Fruit fly (Drosophila melanogaster) whole organism, embryonic: Measurements from ENCODE around the gene mRRF2.
A peak's percentile ranks its signal among the peaks of the same experiment; 100 is the strongest.

Experiments used
- Atf6 ChIP-seq: fragments of 200-800 bp; sonication (Bioruptor generic); IDR thresholded peaks from 2 replicates; pipeline ENCODE4 v1.3.6; 2022; ENCODE audit warnings: missing biosample characterization, missing genetic modification characterization
- Awh ChIP-seq: fragments of 200-800 bp; sonication (Bioruptor generic); IDR thresholded peaks from 2 replicates; pipeline ENCODE4, ENCODE4 v1.3.6; 2022; ENCODE audit warnings: missing biosample characterization, missing genetic modification characterization
- CG10267 ChIP-seq: fragments of 200-800 bp; sonication (Bioruptor generic); optimal IDR thresholded peaks from 2 replicates; lab custom pipeline; 2018; ENCODE audit warnings: missing biosample characterization, mild to moderate bottlenecking, missing genetic modification characterization, moderate library complexity
- CG10431 ChIP-seq: fragments of 200-800 bp; sonication (Bioruptor generic); optimal IDR thresholded peaks from 3 replicates; lab custom pipeline; 2018; ENCODE audit warnings: missing biosample characterization, mild to moderate bottlenecking, missing genetic modification characterization
- CG11456 ChIP-seq: fragments of 200-800 bp; sonication (Bioruptor generic); IDR thresholded peaks from 3 replicates; pipeline ENCODE4 v1.3.6; 2022; ENCODE audit warnings: missing biosample characterization, missing genetic modification characterization
- CG11723 ChIP-seq: fragments of 200-800 bp; sonication (Bioruptor generic); optimal IDR thresholded peaks from 2 replicates; lab custom pipeline; 2017; ENCODE audit warnings: missing biosample characterization, mild to moderate bottlenecking, missing genetic modification characterization
- CG12236 ChIP-seq: fragments of 200-800 bp; sonication (Bioruptor generic); optimal IDR thresholded peaks from 2 replicates; lab custom pipeline; 2016; ENCODE audit warnings: missing biosample characterization, missing genetic modification characterization
- CG13624 ChIP-seq: fragments of 200-800 bp; sonication (Bioruptor generic); optimal IDR thresholded peaks from 2 replicates; lab custom pipeline; 2016; ENCODE audit warnings: missing biosample characterization, missing genetic modification characterization
- CG14860 ChIP-seq: fragments of 200-800 bp; sonication (Bioruptor generic); IDR thresholded peaks from 3 replicates; pipeline ENCODE4 v1.3.6; 2022; ENCODE audit warnings: missing biosample characterization, missing genetic modification characterization; ENCODE audit not compliant: partially characterized antibody
- CG15073 ChIP-seq: fragments of 200-800 bp; sonication (Bioruptor generic); optimal IDR thresholded peaks from 2 replicates; lab custom pipeline; 2016; ENCODE audit warnings: missing biosample characterization, missing genetic modification characterization
- CG18599 ChIP-seq: fragments of 200-800 bp; sonication (Bioruptor generic); optimal IDR thresholded peaks from 3 replicates; lab custom pipeline; 2017; ENCODE audit warnings: missing biosample characterization, missing genetic modification characterization, mild to moderate bottlenecking, moderate library complexity, missing genetic modification reagents
- CG2120 ChIP-seq: fragments of 200-800 bp; sonication (Bioruptor generic); optimal IDR thresholded peaks from 3 replicates; lab custom pipeline; 2016; ENCODE audit warnings: missing biosample characterization, missing genetic modification characterization
- CG32532 ChIP-seq: fragments of 200-800 bp; sonication (Bioruptor generic); IDR thresholded peaks from 2 replicates; pipeline ENCODE4 v1.3.6; 2022; ENCODE audit warnings: missing biosample characterization, missing genetic modification characterization
- CG3838 ChIP-seq: fragments of 200-800 bp; sonication (Bioruptor generic); optimal IDR thresholded peaks from 3 replicates; lab custom pipeline; 2016; ENCODE audit warnings: missing biosample characterization, missing genetic modification characterization
- CG4328 ChIP-seq: fragments of 200-800 bp; sonication (Bioruptor generic); optimal IDR thresholded peaks from 3 replicates; lab custom pipeline; 2017; ENCODE audit warnings: missing biosample characterization, missing genetic modification reagents, missing genetic modification characterization
- CG4617 ChIP-seq: fragments of 200-800 bp; sonication (Bioruptor generic); optimal IDR thresholded peaks from 3 replicates; lab custom pipeline; 2016; ENCODE audit warnings: missing biosample characterization, missing genetic modification characterization, borderline replicate concordance
- CG6683 ChIP-seq: fragments of 200-800 bp; sonication (Bioruptor generic); optimal IDR thresholded peaks from 2 replicates; lab custom pipeline; 2017; ENCODE audit warnings: missing biosample characterization, mild to moderate bottlenecking, missing genetic modification characterization, missing genetic modification reagents
- CG6791 ChIP-seq: fragments of 200-800 bp; sonication (Bioruptor generic); IDR thresholded peaks from 3 replicates; pipeline ENCODE4 v1.3.6; 2022; ENCODE audit warnings: missing biosample characterization, missing genetic modification characterization; ENCODE audit not compliant: partially characterized antibody
- CG7786 ChIP-seq: fragments of 200-800 bp; sonication (Bioruptor generic); optimal IDR thresholded peaks from 2 replicates; lab custom pipeline; 2016; ENCODE audit warnings: missing biosample characterization, missing genetic modification characterization
- CG8388 ChIP-seq: fragments of 200-800 bp; sonication (Bioruptor generic); optimal IDR thresholded peaks from 2 replicates; lab custom pipeline; 2019; ENCODE audit warnings: missing biosample characterization, mild to moderate bottlenecking, missing genetic modification characterization, moderate library complexity
- Dbx ChIP-seq: fragments of 200-800 bp; sonication (Bioruptor generic); IDR thresholded peaks from 3 replicates; pipeline ENCODE4 v1.3.6; 2022; ENCODE audit warnings: missing biosample characterization, missing genetic modification characterization
- Dref ChIP-seq: fragments of 200-800 bp; sonication (Bioruptor generic); IDR thresholded peaks from 2 replicates; pipeline ENCODE4 v1.3.6; 2022; ENCODE audit warnings: missing biosample characterization, missing genetic modification characterization
- Elba2 ChIP-seq: fragments of 200-800 bp; sonication (Bioruptor generic); optimal IDR thresholded peaks from 3 replicates; lab custom pipeline; 2016; ENCODE audit warnings: missing biosample characterization, missing genetic modification characterization
- Ets65A ChIP-seq: fragments of 200-800 bp; sonication (Bioruptor generic); peaks from one replicate; lab custom pipeline; 2016; ENCODE audit warnings: missing biosample characterization, missing genetic modification characterization
- Fer2 ChIP-seq: fragments of 200-800 bp; sonication (Bioruptor generic); optimal IDR thresholded peaks from 2 replicates; lab custom pipeline; 2018; ENCODE audit warnings: missing biosample characterization, mild to moderate bottlenecking, missing genetic modification characterization, moderate library complexity
- H2.0 ChIP-seq: fragments of 200-800 bp; sonication (Bioruptor generic); IDR thresholded peaks from 2 replicates; pipeline ENCODE4 v1.3.6; 2022; ENCODE audit warnings: missing biosample characterization, missing genetic modification characterization
- Jarid2 ChIP-seq: fragments of 200-800 bp; sonication (Bioruptor generic); optimal IDR thresholded peaks from 3 replicates; lab custom pipeline; 2017; ENCODE audit warnings: mild to moderate bottlenecking, missing biosample characterization, missing genetic modification reagents, missing genetic modification characterization
- Max ChIP-seq: fragments of 200-800 bp; sonication (Bioruptor generic); optimal IDR thresholded peaks from 2 replicates; lab custom pipeline; 2016; ENCODE audit warnings: missing biosample characterization, mild to moderate bottlenecking, missing genetic modification characterization
- Mes4 ChIP-seq: fragments of 200-800 bp; sonication (Bioruptor generic); optimal IDR thresholded peaks from 2 replicates; lab custom pipeline; 2016; ENCODE audit warnings: missing biosample characterization, missing genetic modification characterization
- Rx ChIP-seq: fragments of 200-800 bp; sonication (Bioruptor generic); IDR thresholded peaks from 2 replicates; pipeline ENCODE4 v1.3.6; 2022; ENCODE audit warnings: missing biosample characterization, missing genetic modification characterization
- Six4 ChIP-seq: fragments of 200-800 bp; sonication (Bioruptor generic); optimal IDR thresholded peaks from 2 replicates; lab custom pipeline; 2016; ENCODE audit warnings: missing biosample characterization, missing genetic modification characterization
- Sox102F ChIP-seq: fragments of 200-800 bp; sonication (Bioruptor generic); optimal IDR thresholded peaks from 2 replicates; lab custom pipeline; 2018; ENCODE audit warnings: missing biosample characterization, mild to moderate bottlenecking, missing genetic modification characterization, moderate library complexity
- chinmo ChIP-seq: fragments of 200-800 bp; sonication (Bioruptor generic); IDR thresholded peaks from 4 replicates; pipeline ENCODE4 v1.3.6; 2022; ENCODE audit warnings: missing biosample characterization, missing genetic modification characterization; ENCODE audit not compliant: partially characterized antibody
- chm ChIP-seq: fragments of 200-800 bp; sonication (Bioruptor generic); IDR thresholded peaks from 2 replicates; pipeline ENCODE4 v1.3.6; 2022; ENCODE audit warnings: missing biosample characterization, missing genetic modification characterization
- chn ChIP-seq: fragments of 200-800 bp; sonication (Bioruptor generic); optimal IDR thresholded peaks from 2 replicates; lab custom pipeline; 2016; ENCODE audit warnings: missing biosample characterization, missing genetic modification characterization
- dan ChIP-seq: fragments of 200-800 bp; sonication (Bioruptor generic); IDR thresholded peaks from 2 replicates; pipeline ENCODE4 v1.3.6; 2022; ENCODE audit warnings: missing biosample characterization, missing genetic modification characterization
- dm ChIP-seq: fragments of 200-800 bp; sonication (Bioruptor generic); optimal IDR thresholded peaks from 3 replicates; lab custom pipeline; 2016; ENCODE audit warnings: missing biosample characterization, missing genetic modification characterization
- dmrt11E ChIP-seq: fragments of 200-800 bp; sonication (Bioruptor generic); optimal IDR thresholded peaks from 3 replicates; lab custom pipeline; 2018; ENCODE audit warnings: missing biosample characterization, mild to moderate bottlenecking, missing genetic modification characterization, moderate library complexity
- ftz-f1 ChIP-seq: fragments of 200-800 bp; sonication (Bioruptor generic); optimal IDR thresholded peaks from 2 replicates; lab custom pipeline; 2016; ENCODE audit warnings: missing biosample characterization, missing genetic modification characterization
- gem ChIP-seq: fragments of 200-800 bp; sonication (Bioruptor generic); optimal IDR thresholded peaks from 2 replicates; lab custom pipeline; 2019; ENCODE audit warnings: missing biosample characterization, mild to moderate bottlenecking, missing genetic modification characterization, moderate library complexity
- ken ChIP-seq: fragments of 200-800 bp; sonication (Bioruptor generic); IDR thresholded peaks from 3 replicates; pipeline ENCODE4 v1.3.6; 2022; ENCODE audit warnings: missing biosample characterization, missing genetic modification characterization
- nerfin-2 ChIP-seq: fragments of 200-800 bp; sonication (Bioruptor generic); IDR thresholded peaks from 2 replicates; pipeline ENCODE4 v1.3.6; 2022; ENCODE audit warnings: missing biosample characterization, missing genetic modification characterization; ENCODE audit not compliant: partially characterized antibody
- oc ChIP-seq: fragments of 200-800 bp; sonication (Bioruptor generic); optimal IDR thresholded peaks from 2 replicates; lab custom pipeline; 2018; ENCODE audit warnings: missing biosample characterization, mild to moderate bottlenecking, missing genetic modification characterization, moderate library complexity
- pros ChIP-seq: fragments of 200-800 bp; sonication (Bioruptor generic); optimal IDR thresholded peaks from 3 replicates; lab custom pipeline; 2019; ENCODE audit warnings: missing biosample characterization, mild to moderate bottlenecking, missing genetic modification characterization, moderate library complexity
- psq ChIP-seq: fragments of 200-800 bp; sonication (Bioruptor generic); optimal IDR thresholded peaks from 2 replicates; lab custom pipeline; 2017; ENCODE audit warnings: missing biosample characterization, missing genetic modification characterization
- ranshi ChIP-seq: fragments of 200-800 bp; sonication (Bioruptor generic); IDR thresholded peaks from 2 replicates; pipeline ENCODE4 v1.3.6; 2022; ENCODE audit warnings: missing biosample characterization, missing genetic modification characterization
- shn ChIP-seq: fragments of 200-800 bp; sonication (Bioruptor generic); optimal IDR thresholded peaks from 3 replicates; lab custom pipeline; 2016; ENCODE audit warnings: missing biosample characterization, missing genetic modification characterization
- tgo ChIP-seq: fragments of 200-800 bp; sonication (Bioruptor generic); IDR thresholded peaks from 3 replicates; pipeline ENCODE4 v1.3.6; 2022; ENCODE audit warnings: missing biosample characterization, missing genetic modification characterization
- twi ChIP-seq: fragments of 200-800 bp; optimal IDR thresholded peaks from 2 replicates; lab custom pipeline; 2019; ENCODE audit warnings: missing biosample characterization, mild to moderate bottlenecking, missing genetic modification characterization, moderate library complexity
- unc-4 ChIP-seq: fragments of 200-800 bp; sonication (Bioruptor generic); IDR thresholded peaks from 2 replicates; pipeline ENCODE4 v1.3.6; 2022; ENCODE audit warnings: missing biosample characterization, missing genetic modification characterization; ENCODE audit not compliant: partially characterized antibody
- vnd ChIP-seq: fragments of 200-800 bp; sonication (Bioruptor generic); IDR thresholded peaks from 3 replicates; pipeline ENCODE4 v1.3.6; 2022; ENCODE audit warnings: missing biosample characterization, missing genetic modification characterization; ENCODE audit not compliant: partially characterized antibody

The mRRF2 gene

dm6 chr3R:22639239-22639858, 25.9 kb downstream of the mRRF2 start, which contains the start of the genes loco and wake (continued):
- no peak for TF ChIP-seq CG18599 (GFP tag; lab: Kevin White, UChicago)
- TF ChIP-seq ken (GFP tag; lab: Robert Waterston, UW), result no peak
- TF ChIP-seq CG4617 (GFP tag; lab: Kevin White, UChicago), result peak; percentile 79
- TF ChIP-seq vnd (GFP tag; lab: Robert Waterston, UW), result peak; percentile 86
- peak; percentile 4 for TF ChIP-seq CG7786 (GFP tag; lab: Kevin White, UChicago)
- TF ChIP-seq CG13624 (GFP tag; lab: Kevin White, UChicago), result no peak
- no peak for TF ChIP-seq Dbx (GFP tag; lab: Robert Waterston, UW)
- TF ChIP-seq dmrt11E, result no peak
- no peak for TF ChIP-seq Elba2 (GFP tag; lab: Kevin White, UChicago)
- no peak for TF ChIP-seq oc
- TF ChIP-seq Rx (GFP tag; lab: Robert Waterston, UW), result no peak
- TF ChIP-seq CG12236, result no peak
- no peak for TF ChIP-seq twi
- no peak for TF ChIP-seq pros (GFP tag; lab: Kevin White, UChicago)
- peak; percentile 67 for TF ChIP-seq CG10267 (tag; lab: Kevin White, UChicago)
- no peak for TF ChIP-seq tgo (GFP tag; lab: Robert Waterston, UW)
- TF ChIP-seq Max, result no peak
- no peak for TF ChIP-seq dm (GFP tag; lab: Kevin White, UChicago)
- no peak for TF ChIP-seq CG10431 (GFP tag; lab: Kevin White, UChicago)
- TF ChIP-seq CG8388 (GFP tag; lab: Kevin White, UChicago), result no peak
- TF ChIP-seq CG6683 (GFP tag; lab: Kevin White, UChicago), result no peak
- no peak for TF ChIP-seq CG11456
- peak; percentile 75; the same call in 2 of the 3 replicates for TF ChIP-seq CG6791 (GFP tag; lab: Robert Waterston, UW)
- TF ChIP-seq Fer2 (tag; lab: Kevin White, UChicago), result no peak
- TF ChIP-seq chm (GFP tag; lab: Robert Waterston, UW), result no peak
- no peak for TF ChIP-seq psq (GFP tag; lab: Kevin White, UChicago)
- TF ChIP-seq Mes4 (GFP tag; lab: Kevin White, UChicago), result no peak
- no peak for TF ChIP-seq CG3838 (GFP tag; lab: Kevin White, UChicago)
- no peak for TF ChIP-seq H2.0 (GFP tag; lab: Robert Waterston, UW)
- TF ChIP-seq CG11723 (GFP tag; lab: Kevin White, UChicago), result no peak
- no peak for TF ChIP-seq CG15073 (GFP tag; lab: Kevin White, UChicago)
- peak; percentile 81; the same call in 2 of the 4 replicates for TF ChIP-seq chinmo (GFP tag; lab: Robert Waterston, UW)
- TF ChIP-seq Six4, result no peak
- peak; percentile 95 for TF ChIP-seq unc-4 (GFP tag; lab: Robert Waterston, UW)
- TF ChIP-seq Sox102F (GFP tag; lab: Kevin White, UChicago), result no peak
- TF ChIP-seq chn (GFP tag; lab: Kevin White, UChicago), result no peak
- no peak for TF ChIP-seq ftz-f1 (GFP tag; lab: Kevin White, UChicago)
- no peak for TF ChIP-seq CG4328
- peak; percentile 93 for TF ChIP-seq Ets65A (GFP tag; lab: Kevin White, UChicago)
- TF ChIP-seq gem (tag; lab: Kevin White, UChicago), result no peak
- TF ChIP-seq CG2120 (GFP tag; lab: Kevin White, UChicago), result peak; percentile 19
- TF ChIP-seq ranshi (GFP tag; lab: Robert Waterston, UW), result no peak
- no peak for TF ChIP-seq shn (GFP tag; lab: Kevin White, UChicago)
- TF ChIP-seq CG14860 (GFP tag; lab: Robert Waterston, UW), result peak; percentile 88
- peak; percentile 55 for TF ChIP-seq nerfin-2 (GFP tag; lab: Robert Waterston, UW)
- TF ChIP-seq Jarid2 (GFP tag; lab: Kevin White, UChicago), result no peak
- no peak for TF ChIP-seq CG32532 (GFP tag; lab: Robert Waterston, UW)
- TF ChIP-seq Awh (GFP tag; lab: Robert Waterston, UW), result no peak
- TF ChIP-seq Atf6, result no peak
- peak; percentile 71 for TF ChIP-seq Dref (GFP tag; lab: Robert Waterston, UW)
- no peak for TF ChIP-seq dan (GFP tag; lab: Robert Waterston, UW)
